Fruit fly (Drosophila melanogaster) whole organism, embryonic: ENCODE results near the gene CG32023.

Experiments used
- CG10366 ChIP-seq: fragments of 200-800 bp; sonication (Bioruptor generic); IDR thresholded peaks from 2 replicates; pipeline ENCODE4 v1.3.6; 2022; ENCODE audit warnings: missing biosample characterization, missing genetic modification characterization
- CG11085 ChIP-seq: fragments of 200-800 bp; sonication (Bioruptor generic); IDR thresholded peaks from 2 replicates; pipeline ENCODE4 v1.3.6; 2022; ENCODE audit warnings: missing biosample characterization, missing genetic modification characterization
- CG11504 ChIP-seq: fragments of 200-800 bp; sonication (Bioruptor generic); optimal IDR thresholded peaks from 3 replicates; lab custom pipeline; 2019; ENCODE audit warnings: missing biosample characterization, mild to moderate bottlenecking, missing genetic modification characterization, moderate library complexity
- CG11560 ChIP-seq: fragments of 200-800 bp; sonication (Bioruptor generic); IDR thresholded peaks from 3 replicates; pipeline ENCODE4 v1.3.6; 2022; ENCODE audit warnings: missing biosample characterization, missing genetic modification characterization
- CG12769 ChIP-seq: fragments of 200-800 bp; sonication (Bioruptor generic); optimal IDR thresholded peaks from 2 replicates; lab custom pipeline; 2019; ENCODE audit warnings: missing biosample characterization, mild to moderate bottlenecking, missing genetic modification characterization, moderate library complexity
- CG15479 ChIP-seq: fragments of 200-800 bp; sonication (Bioruptor generic); optimal IDR thresholded peaks from 3 replicates; lab custom pipeline; 2019; ENCODE audit warnings: missing biosample characterization, mild to moderate bottlenecking, missing genetic modification characterization, moderate library complexity
- CG1602 ChIP-seq: fragments of 200-800 bp; sonication (Bioruptor generic); optimal IDR thresholded peaks from 3 replicates; lab custom pipeline; 2016; ENCODE audit warnings: missing biosample characterization, missing genetic modification characterization
- CG17612 ChIP-seq: fragments of 200-800 bp; sonication (Bioruptor generic); IDR thresholded peaks from 2 replicates; pipeline ENCODE4 v1.3.6; 2022; ENCODE audit warnings: missing biosample characterization, missing genetic modification characterization
- CG18476 ChIP-seq: fragments of 200-800 bp; sonication (Bioruptor generic); optimal IDR thresholded peaks from 2 replicates; lab custom pipeline; 2016; ENCODE audit warnings: missing biosample characterization, mild to moderate bottlenecking, missing genetic modification characterization
- CG18599 ChIP-seq: fragments of 200-800 bp; sonication (Bioruptor generic); optimal IDR thresholded peaks from 3 replicates; lab custom pipeline; 2017; ENCODE audit warnings: missing biosample characterization, missing genetic modification characterization, mild to moderate bottlenecking, moderate library complexity, missing genetic modification reagents
- CG2120 ChIP-seq: fragments of 200-800 bp; sonication (Bioruptor generic); optimal IDR thresholded peaks from 3 replicates; lab custom pipeline; 2016; ENCODE audit warnings: missing biosample characterization, missing genetic modification characterization
- CG31441 ChIP-seq: fragments of 200-800 bp; sonication (Bioruptor generic); IDR thresholded peaks from 2 replicates; pipeline ENCODE4 v1.3.6; 2022; ENCODE audit warnings: missing biosample characterization, missing genetic modification characterization
- CG3281 ChIP-seq: fragments of 200-800 bp; sonication (Bioruptor generic); optimal IDR thresholded peaks from 3 replicates; lab custom pipeline; 2017; ENCODE audit warnings: missing biosample characterization, mild to moderate bottlenecking, missing genetic modification characterization
- CG6854 ChIP-seq: fragments of 200-800 bp; sonication (Bioruptor generic); optimal IDR thresholded peaks from 3 replicates; lab custom pipeline; 2017; ENCODE audit warnings: missing biosample characterization, mild to moderate bottlenecking, missing genetic modification characterization
- CG9876 ChIP-seq: fragments of 200-800 bp; sonication (Bioruptor generic); optimal IDR thresholded peaks from 2 replicates; lab custom pipeline; 2016; ENCODE audit warnings: missing biosample characterization, missing genetic modification characterization
- CTCF ChIP-seq: fragments of 200-800 bp; sonication (Bioruptor generic); optimal IDR thresholded peaks from 2 replicates; lab custom pipeline; 2017; ENCODE audit warnings: missing biosample characterization, mild to moderate bottlenecking, missing genetic modification characterization, moderate library complexity
- CoRest ChIP-seq: fragments of 200-800 bp; sonication (Bioruptor generic); optimal IDR thresholded peaks from 3 replicates; lab custom pipeline; 2018; ENCODE audit warnings: missing biosample characterization, mild to moderate bottlenecking, missing genetic modification characterization, moderate library complexity
- D19B ChIP-seq: fragments of 200-800 bp; sonication (Bioruptor generic); optimal IDR thresholded peaks from 2 replicates; lab custom pipeline; 2017; ENCODE audit warnings: missing biosample characterization, mild to moderate bottlenecking, missing genetic modification characterization
- Dref ChIP-seq: fragments of 200-800 bp; sonication (Bioruptor generic); IDR thresholded peaks from 2 replicates; pipeline ENCODE4 v1.3.6; 2022; ENCODE audit warnings: missing biosample characterization, missing genetic modification characterization
- Eip74EF ChIP-seq, 2 experiments: fragments of 200-800 bp in 1 of 2; fragments of >200 bp in 1 of 2; sonication (Bioruptor generic) in 1 of 2; optimal IDR thresholded peaks; 2 replicates each; lab custom pipeline; 2017 to 2019; ENCODE audit warnings: missing biosample characterization in 2 of 2, missing genetic modification characterization in 2 of 2, mild to moderate bottlenecking in 1 of 2, moderate library complexity in 1 of 2
- HmgD ChIP-seq: fragments of 200-800 bp; sonication (Bioruptor generic); optimal IDR thresholded peaks from 3 replicates; lab custom pipeline; 2016; ENCODE audit warnings: missing biosample characterization, missing genetic modification characterization
- MBD-R2 ChIP-seq: fragments of 200-800 bp; sonication (Bioruptor generic); IDR thresholded peaks from 2 replicates; pipeline ENCODE4 v1.3.6; 2022; ENCODE audit warnings: missing biosample characterization, missing genetic modification characterization
- Meics ChIP-seq: fragments of 200-800 bp; sonication (Bioruptor generic); optimal IDR thresholded peaks from 2 replicates; lab custom pipeline; 2017; ENCODE audit warnings: missing biosample characterization, mild to moderate bottlenecking, missing genetic modification characterization
- Myb ChIP-seq: fragments of 200-800 bp; sonication (Bioruptor generic); optimal IDR thresholded peaks from 2 replicates; lab custom pipeline; 2016; ENCODE audit warnings: missing biosample characterization, missing genetic modification characterization
- Nf-YC ChIP-seq: fragments of 200-800 bp; optimal IDR thresholded peaks from 3 replicates; lab custom pipeline; 2019; ENCODE audit warnings: missing biosample characterization, mild to moderate bottlenecking, missing genetic modification characterization, moderate library complexity
- Spps ChIP-seq: fragments of 200-800 bp; sonication (Bioruptor generic); optimal IDR thresholded peaks from 2 replicates; lab custom pipeline; 2018; ENCODE audit warnings: missing biosample characterization, mild to moderate bottlenecking, missing genetic modification characterization
- Ssrp ChIP-seq: fragments of 200-800 bp; sonication (Bioruptor generic); optimal IDR thresholded peaks from 2 replicates; lab custom pipeline; 2018; ENCODE audit warnings: missing biosample characterization, mild to moderate bottlenecking, missing genetic modification characterization, moderate library complexity
- Taf1 ChIP-seq: fragments of 200-800 bp; sonication (Bioruptor generic); IDR thresholded peaks from 2 replicates; pipeline ENCODE4 v1.3.6; 2022; ENCODE audit warnings: missing biosample characterization, missing genetic modification characterization
- ase ChIP-seq: fragments of 200-800 bp; sonication (Bioruptor generic); IDR thresholded peaks from 3 replicates; pipeline ENCODE4 v1.3.6; 2022; ENCODE audit warnings: missing biosample characterization, missing genetic modification characterization
- bsh ChIP-seq, 2 experiments: fragments of 200-800 bp; sonication (Bioruptor generic); optimal IDR thresholded peaks; 2 replicates each; lab custom pipeline; 2017 to 2018; ENCODE audit warnings: mild to moderate bottlenecking in 2 of 2, missing biosample characterization in 2 of 2, missing genetic modification characterization in 2 of 2, moderate library complexity in 1 of 2
- ci ChIP-seq: fragments of 200-800 bp; sonication (Bioruptor generic); IDR thresholded peaks from 3 replicates; pipeline ENCODE4 v1.3.6; 2022; ENCODE audit warnings: missing biosample characterization, missing genetic modification characterization
- dimm ChIP-seq: fragments of 200-800 bp; sonication (Bioruptor generic); IDR thresholded peaks from 2 replicates; pipeline ENCODE4 v1.3.6; 2022; ENCODE audit warnings: missing biosample characterization, missing genetic modification characterization
- gfzf ChIP-seq: fragments of 200-800 bp; sonication (Bioruptor generic); optimal IDR thresholded peaks from 2 replicates; lab custom pipeline; 2016; ENCODE audit warnings: missing biosample characterization, mild to moderate bottlenecking, missing genetic modification characterization, moderate library complexity
- grau ChIP-seq: fragments of 200-800 bp; optimal IDR thresholded peaks from 3 replicates; lab custom pipeline; 2019; ENCODE audit warnings: missing biosample characterization, mild to moderate bottlenecking, missing genetic modification characterization, moderate library complexity
- h ChIP-seq: fragments of >200 bp; optimal IDR thresholded peaks from 2 replicates; lab custom pipeline; 2017
- ind ChIP-seq: fragments of 200-800 bp; sonication (Bioruptor generic); optimal IDR thresholded peaks from 3 replicates; lab custom pipeline; 2016; ENCODE audit warnings: missing biosample characterization, missing genetic modification characterization
- lola ChIP-seq, 3 experiments: fragments of >200 bp in 2 of 3; fragments of 200-800 bp in 1 of 3; sonication (Bioruptor generic) in 1 of 3; optimal IDR thresholded peaks; 2 replicates each; lab custom pipeline; 2017 to 2019; ENCODE audit warnings: missing biosample characterization in 3 of 3, missing genetic modification characterization in 3 of 3, mild to moderate bottlenecking in 1 of 3, moderate library complexity in 1 of 3
- nau ChIP-seq: fragments of 200-800 bp; sonication (Bioruptor generic); optimal IDR thresholded peaks from 3 replicates; lab custom pipeline; 2017; ENCODE audit warnings: missing biosample characterization, mild to moderate bottlenecking, missing genetic modification characterization, missing genetic modification reagents
- oc ChIP-seq: fragments of 200-800 bp; sonication (Bioruptor generic); optimal IDR thresholded peaks from 2 replicates; lab custom pipeline; 2018; ENCODE audit warnings: missing biosample characterization, mild to moderate bottlenecking, missing genetic modification characterization, moderate library complexity
- otp ChIP-seq: fragments of 200-800 bp; sonication (Bioruptor generic); IDR thresholded peaks from 3 replicates; pipeline ENCODE4, ENCODE4 v1.3.6; 2022; ENCODE audit warnings: missing biosample characterization, missing genetic modification characterization
- pfk ChIP-seq: fragments of 200-800 bp; sonication (Bioruptor generic); optimal IDR thresholded peaks from 2 replicates; lab custom pipeline; 2018; ENCODE audit warnings: missing biosample characterization, mild to moderate bottlenecking, missing genetic modification characterization, moderate library complexity
- prd ChIP-seq, 3 experiments: fragments of >200 bp in 2 of 3; fragments of 200-800 bp in 1 of 3; sonication (Bioruptor generic) in 1 of 3; optimal IDR thresholded peaks in 2 of 3; IDR thresholded peaks in 1 of 3; 2 replicates in 2 of 3; 3 replicates in 1 of 3; pipeline versions ENCODE4 v1.3.6 to Lab custom; 2017 to 2022; ENCODE audit warnings: missing biosample characterization in 1 of 3, missing genetic modification characterization in 1 of 3
- psq ChIP-seq: fragments of 200-800 bp; sonication (Bioruptor generic); optimal IDR thresholded peaks from 2 replicates; lab custom pipeline; 2017; ENCODE audit warnings: missing biosample characterization, missing genetic modification characterization
- repo ChIP-seq: fragments of 200-800 bp; sonication (Bioruptor generic); optimal IDR thresholded peaks from 2 replicates; lab custom pipeline; 2016; ENCODE audit warnings: missing biosample characterization, missing genetic modification characterization
- scrt ChIP-seq: fragments of 200-800 bp; sonication (Bioruptor generic); optimal IDR thresholded peaks from 2 replicates; lab custom pipeline; 2018; ENCODE audit warnings: missing biosample characterization, mild to moderate bottlenecking, missing genetic modification characterization, moderate library complexity
- sd ChIP-seq: fragments of 200-800 bp; sonication (Bioruptor generic); optimal IDR thresholded peaks from 3 replicates; lab custom pipeline; 2018; ENCODE audit warnings: missing biosample characterization, mild to moderate bottlenecking, missing genetic modification characterization, moderate library complexity
- sens ChIP-seq: fragments of 200-800 bp; sonication (Bioruptor generic); peaks from one replicate; lab custom pipeline; 2016; ENCODE audit warnings: missing biosample characterization, missing genetic modification characterization
- tio ChIP-seq: fragments of 200-800 bp; sonication (Bioruptor generic); optimal IDR thresholded peaks from 2 replicates; lab custom pipeline; 2017; ENCODE audit warnings: missing biosample characterization, missing genetic modification characterization, inconsistent platforms
- ttk ChIP-seq: fragments of 200-800 bp; sonication (Bioruptor generic); IDR thresholded peaks from 2 replicates; pipeline ENCODE4 v2.1.2; 2022; ENCODE audit warnings: missing biosample characterization, missing genetic modification characterization
- usp ChIP-seq: fragments of >200 bp; optimal IDR thresholded peaks from 2 replicates; lab custom pipeline; 2017; ENCODE audit warnings: missing biosample characterization, missing genetic modification characterization
- vvl ChIP-seq: fragments of 200-800 bp; sonication (Bioruptor generic); IDR thresholded peaks from 2 replicates; pipeline ENCODE4 v1.3.6; 2022; ENCODE audit warnings: missing biosample characterization, missing genetic modification characterization

The CG32023 gene

DNA sequence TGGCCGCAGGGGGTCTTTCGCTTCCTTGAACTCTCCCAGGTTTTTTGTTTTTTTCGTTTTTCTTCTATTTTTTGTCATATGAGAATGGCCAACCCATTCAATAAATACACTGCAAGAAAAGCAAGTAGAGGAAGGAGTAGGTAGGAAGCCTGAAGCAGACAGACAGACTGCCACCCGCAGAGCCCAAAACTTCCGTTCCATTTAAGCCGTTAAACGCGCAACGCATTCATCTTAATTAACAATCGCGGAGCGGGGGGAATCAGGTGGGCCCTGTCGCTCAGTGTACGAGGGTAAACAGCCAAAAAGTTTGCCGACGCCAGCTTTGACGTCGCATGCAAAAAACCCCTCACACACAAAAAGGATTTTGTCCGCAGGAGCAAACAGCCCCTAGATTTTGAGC lies 48.9 kb upstream of the CG32023 start (continued):
- peak; percentile 35; the same call in 1 of the 3 replicates for TF ChIP-seq ase (GFP tag; lab: Robert Waterston, UW)
- peak; percentile 62 for TF ChIP-seq CG11085 (GFP tag; lab: Robert Waterston, UW)
- TF ChIP-seq Ssrp, result peak; percentile 12
- no peak for TF ChIP-seq D19B
- no peak for TF ChIP-seq HmgD
- peak; percentile 60; the same call in 1 of the 3 replicates for TF ChIP-seq otp (GFP tag; lab: Robert Waterston, UW)
- TF ChIP-seq usp (GFP tag; lab: Kevin White, UChicago), result no peak
- TF ChIP-seq CTCF (GFP tag; lab: Kevin White, UChicago), result no peak
- peak; percentile 12 for TF ChIP-seq CoRest (tag; lab: Kevin White, UChicago)
- peak; percentile 45 for TF ChIP-seq grau (tag; lab: Kevin White, UChicago)
- TF ChIP-seq pfk (GFP tag; lab: Kevin White, UChicago), result no peak
- TF ChIP-seq psq (GFP tag; lab: Kevin White, UChicago), result peak; percentile 14
- TF ChIP-seq sens (GFP tag; lab: Kevin White, UChicago), result peak; percentile 80
- no peak for TF ChIP-seq CG11560 (tag; lab: Robert Waterston, UW)
- TF ChIP-seq CG1602 (GFP tag; lab: Kevin White, UChicago), result no peak
- TF ChIP-seq CG18599, result peak; percentile 53
- TF ChIP-seq CG31441, result 0 out of 2 replicates have a peak, but pooled peaks have one; percentile 31
- TF ChIP-seq CG18476 (GFP tag; lab: Kevin White, UChicago), result no peak
- TF ChIP-seq vvl (GFP tag; lab: Robert Waterston, UW), result peak; percentile 41
- TF ChIP-seq CG9876 (GFP tag; lab: Kevin White, UChicago), result peak; percentile 14
- no peak for TF ChIP-seq sd (tag; lab: Kevin White, UChicago)
- TF ChIP-seq CG17612 (GFP tag; lab: Robert Waterston, UW), result no peak
- TF ChIP-seq Meics, result peak; percentile 33
- TF ChIP-seq bsh (GFP tag; optimal IDR thresholded peaks at IDR 0.05; lab: Kevin White, UChicago), result peak in 1 of 2 experiments; percentile 2
- no peak for TF ChIP-seq nau
- peak; percentile 17 for TF ChIP-seq CG3281 (GFP tag; lab: Kevin White, UChicago)
- peak; percentile 38 for TF ChIP-seq CG2120
- TF ChIP-seq dimm, result no peak
- TF ChIP-seq prd (optimal IDR thresholded peaks at IDR 0.05; lab: Kevin White, UChicago), result no peak
- TF ChIP-seq prd (GFP tag; IDR thresholded peaks at IDR 0.05; lab: Robert Waterston, UW), result peak; percentile 64
- TF ChIP-seq Eip74EF (GFP tag; optimal IDR thresholded peaks at IDR 0.05; lab: Kevin White, UChicago), result no peak
- TF ChIP-seq ind, result peak; percentile 29
- peak; percentile 50 for TF ChIP-seq CG12769 (tag; lab: Kevin White, UChicago)
- TF ChIP-seq CG11504 (tag; lab: Kevin White, UChicago), result peak; percentile 48
- TF ChIP-seq ci (GFP tag; lab: Robert Waterston, UW), result peak; percentile 64; the same call in 1 of the 3 replicates
- no peak for TF ChIP-seq CG6854 (GFP tag; lab: Kevin White, UChicago)
- no peak for TF ChIP-seq MBD-R2 (GFP tag; lab: Robert Waterston, UW)
- TF ChIP-seq oc (tag; lab: Kevin White, UChicago), result no peak
- no peak for TF ChIP-seq CG15479 (GFP tag; lab: Kevin White, UChicago)
- TF ChIP-seq ttk, result peak; percentile 31; the same call in 1 of the 2 replicates
- TF ChIP-seq gfzf (GFP tag; lab: Kevin White, UChicago), result no peak
- TF ChIP-seq lola (GFP tag; optimal IDR thresholded peaks at IDR 0.05; lab: Kevin White, UChicago), result no peak
- no peak for TF ChIP-seq h
- no peak for TF ChIP-seq Myb (GFP tag; lab: Kevin White, UChicago)
- no peak for TF ChIP-seq repo
- TF ChIP-seq Spps (tag; lab: Kevin White, UChicago), result no peak
- TF ChIP-seq tio, result no peak
- TF ChIP-seq scrt (GFP tag; lab: Kevin White, UChicago), result no peak
- TF ChIP-seq Taf1 (GFP tag; lab: Robert Waterston, UW), result 0 out of 2 replicates have a peak, but pooled peaks have one; percentile 13
- peak; percentile 48 for TF ChIP-seq CG10366 (GFP tag; lab: Robert Waterston, UW)
- TF ChIP-seq Nf-YC (tag; lab: Kevin White, UChicago), result no peak
- TF ChIP-seq Dref, result no peak; the same call in 1 of the 2 replicates
